Worm (Caenorhabditis elegans) whole organism, early embryonic: Measurements from ENCODE around the gene C27H5.6.

Experiments
- B0310.2 ChIP-seq: sonication (generic microtip); optimal IDR thresholded peaks from 2 replicates; lab custom pipeline; 2016; ENCODE audit warnings: mild to moderate bottlenecking, missing genetic modification characterization, missing compliant biosample characterization
- F13C5.2 ChIP-seq: sonication (generic microtip); optimal IDR thresholded peaks from 2 replicates; lab custom pipeline; 2017; ENCODE audit warnings: mild to moderate bottlenecking, missing genetic modification characterization, inconsistent platforms, missing compliant biosample characterization
- aly-1 ChIP-seq: sonication (generic microtip); optimal IDR thresholded peaks from 2 replicates; lab custom pipeline; 2016; ENCODE audit warnings: missing genetic modification characterization, missing compliant biosample characterization
- ama-1 ChIP-seq: fragments of 150-350 bp; optimal IDR thresholded peaks from 2 replicates; lab custom pipeline; 2014
- ceh-13 ChIP-seq: fragments of 200-800 bp; sonication (Bioruptor generic); optimal IDR thresholded peaks from 2 replicates; lab custom pipeline; 2018; ENCODE audit warnings: mild to moderate bottlenecking, missing genetic modification characterization, missing compliant biosample characterization
- ceh-36 ChIP-seq: sonication (generic microtip); optimal IDR thresholded peaks from 2 replicates; lab custom pipeline; 2016; ENCODE audit warnings: missing genetic modification characterization, inconsistent platforms, missing compliant biosample characterization
- ets-7 ChIP-seq: sonication (generic microtip); optimal IDR thresholded peaks from 2 replicates; lab custom pipeline; 2016; ENCODE audit warnings: missing genotype, missing genetic modification characterization, missing compliant biosample characterization
- flt-1 ChIP-seq: fragments of 200-800 bp; sonication (Bioruptor generic); IDR thresholded peaks from 2 replicates; pipeline ENCODE4 v1.3.6; 2022; ENCODE audit warnings: missing genetic modification characterization, missing compliant biosample characterization
- hmbx-1 ChIP-seq: sonication (generic microtip); optimal IDR thresholded peaks from 2 replicates; lab custom pipeline; 2016; ENCODE audit warnings: mild to moderate bottlenecking, missing genetic modification characterization, missing compliant biosample characterization
- hmg-4 ChIP-seq: fragments of 200-800 bp; sonication (Bioruptor generic); optimal IDR thresholded peaks from 2 replicates; lab custom pipeline; 2018; ENCODE audit warnings: mild to moderate bottlenecking, missing genetic modification characterization, missing compliant biosample characterization
- hnd-1 ChIP-seq: sonication (generic microtip); optimal IDR thresholded peaks from 2 replicates; lab custom pipeline; 2016; ENCODE audit warnings: missing genetic modification characterization, missing compliant biosample characterization
- pes-1 ChIP-seq: fragments of 200-800 bp; sonication (Bioruptor generic); IDR thresholded peaks from 2 replicates; pipeline ENCODE4 v1.3.6; 2022; ENCODE audit warnings: missing genetic modification reagents, missing genetic modification characterization, missing compliant biosample characterization
- scrt-1 ChIP-seq: fragments of 200-800 bp; sonication (Bioruptor generic); IDR thresholded peaks from 2 replicates; pipeline ENCODE4 v1.3.6; 2022; ENCODE audit warnings: missing genetic modification characterization, missing compliant biosample characterization
- sea-1 ChIP-seq: fragments of 200-800 bp; sonication (Bioruptor generic); conservative IDR thresholded peaks from 2 replicates; pipeline ENCODE4 v1.3.6; 2022; ENCODE audit warnings: missing genetic modification characterization, missing compliant biosample characterization
- tbx-11 ChIP-seq: fragments of 200-800 bp; sonication (Bioruptor generic); IDR thresholded peaks from 2 replicates; pipeline ENCODE4 v1.3.6; 2022; ENCODE audit warnings: missing genetic modification characterization, missing compliant biosample characterization
- tbx-37 ChIP-seq: fragments of 200-800 bp; sonication (Bioruptor generic); conservative IDR thresholded peaks from 2 replicates; pipeline ENCODE4 v1.3.6; 2022; ENCODE audit warnings: missing genetic modification reagents, missing genetic modification characterization, missing compliant biosample characterization
- tra-4 ChIP-seq: sonication (generic microtip); optimal IDR thresholded peaks from 2 replicates; lab custom pipeline; 2017; ENCODE audit warnings: missing genetic modification characterization, missing compliant biosample characterization

Gene C27H5.6

DNA sequence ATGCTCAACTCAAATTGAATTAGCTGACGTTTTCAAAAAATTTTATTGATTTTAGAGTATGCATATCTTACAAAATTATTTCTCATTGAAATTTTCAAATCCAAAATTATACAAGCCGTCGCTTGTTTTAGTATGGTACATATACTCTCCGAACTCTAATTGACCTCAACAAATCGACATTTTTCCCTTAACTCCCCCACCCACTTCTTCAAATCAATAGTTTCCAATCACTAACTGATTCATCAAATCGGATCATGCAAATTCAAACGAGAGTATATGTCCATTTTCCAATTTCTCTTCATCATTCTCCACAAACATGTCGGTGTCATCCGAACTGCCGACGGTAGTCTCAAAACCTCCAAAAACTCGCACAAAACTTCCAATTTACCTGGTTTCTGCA is 2.1 kb upstream of the C27H5.6 start, which contains the start of gene E04F6.4:
E04F6.4 (plus strand) TSS at position 301 of the 400 bp plus-strand sequence.
- no peak for TF ChIP-seq flt-1
- TF ChIP-seq ceh-13 (GFP tag; lab: Kevin White, UChicago), result no peak
- no peak for TF ChIP-seq hmg-4 (GFP tag; lab: Kevin White, UChicago)

DNA sequence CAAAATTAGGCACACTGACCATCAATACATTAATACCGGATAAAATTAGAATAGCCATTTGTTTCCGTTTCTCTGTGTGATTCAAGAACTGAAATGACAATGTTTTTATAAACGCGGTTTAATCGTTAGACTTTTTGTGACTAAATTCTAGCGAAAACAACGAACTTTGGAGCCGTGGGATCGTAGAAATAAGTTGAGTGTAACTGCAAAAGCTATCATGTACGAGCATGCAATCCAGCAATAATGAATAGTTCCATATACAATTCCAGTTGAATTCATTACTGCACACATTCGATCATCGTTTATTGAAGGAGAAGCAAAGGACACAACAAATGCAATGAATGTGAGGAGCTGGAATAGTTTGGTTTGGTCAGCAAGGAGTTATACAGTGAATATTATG is 893 bp downstream of the C27H5.6 start:
- no peak for TF ChIP-seq tbx-11 (GFP tag; lab: Robert Waterston, UW)
- TF ChIP-seq ama-1 (lab: Kevin White, UChicago), result no peak
- no peak for TF ChIP-seq scrt-1 (GFP tag; lab: Robert Waterston, UW)
- TF ChIP-seq ceh-13 (GFP tag; lab: Kevin White, UChicago), result no peak
- TF ChIP-seq tbx-37 (GFP tag; lab: Robert Waterston, UW), result no peak
- TF ChIP-seq ceh-36 (tag; lab: Kevin White, UChicago), result no peak
- no peak for TF ChIP-seq F13C5.2 (tag; lab: Kevin White, UChicago)
- no peak for TF ChIP-seq flt-1
- TF ChIP-seq ets-7, result no peak

DNA sequence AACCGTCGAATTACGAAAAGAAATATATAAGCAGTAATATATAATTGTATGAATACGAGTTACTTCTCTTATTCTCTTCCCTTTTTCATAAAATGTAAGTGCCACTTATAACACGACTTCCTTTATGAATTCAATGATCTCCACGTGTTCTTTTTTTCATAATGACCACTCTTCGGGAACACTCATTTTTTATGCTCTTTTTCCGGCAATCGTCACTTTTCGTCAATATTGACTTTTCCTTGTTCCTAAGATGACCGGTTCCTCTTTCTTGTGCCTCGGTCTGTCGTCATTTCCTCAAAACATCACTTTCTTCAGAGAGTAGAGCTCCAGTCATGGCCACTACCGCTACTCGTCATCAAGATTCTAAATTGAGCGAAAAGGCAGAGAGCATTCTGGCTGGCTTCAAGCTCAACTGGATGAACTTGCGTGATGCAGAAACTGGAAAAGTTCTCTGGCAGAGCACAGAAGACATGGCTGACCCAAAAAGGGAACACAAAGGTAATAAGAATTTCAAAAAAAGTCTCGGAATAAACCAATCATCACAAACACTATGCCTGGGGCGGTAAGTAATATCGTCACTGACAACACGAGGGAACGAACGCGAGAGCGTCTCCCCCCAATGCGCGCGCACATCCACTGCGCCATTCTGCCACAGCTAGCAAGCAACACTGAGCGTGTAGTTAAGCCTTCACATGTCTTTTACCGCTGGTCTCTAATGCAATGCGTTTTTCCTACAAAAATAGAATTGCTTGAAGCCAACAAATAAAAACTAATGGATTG is 3.3 kb downstream of the C27H5.6 start, which contains the start of gene pdl-1:
pdl-1 (plus strand) TSS at position 309 of the 780 bp plus-strand sequence.
- TF ChIP-seq pes-1 (GFP tag; lab: Robert Waterston, UW), result peak; percentile 97
- peak; percentile 94 for TF ChIP-seq ceh-36 (tag; lab: Kevin White, UChicago)
- TF ChIP-seq tbx-11 (GFP tag; lab: Robert Waterston, UW), result peak; percentile 94
- peak; percentile 87 for TF ChIP-seq ets-7
- peak; percentile 89 for TF ChIP-seq B0310.2
- TF ChIP-seq flt-1, result peak; percentile 97
- no peak for TF ChIP-seq ama-1 (lab: Kevin White, UChicago)
- TF ChIP-seq sea-1, result peak; percentile 96
- peak; percentile 95 for TF ChIP-seq ceh-13 (GFP tag; lab: Kevin White, UChicago)
- peak; percentile 97 for TF ChIP-seq scrt-1 (GFP tag; lab: Robert Waterston, UW)
- peak; percentile 84 for TF ChIP-seq tra-4
- peak; percentile 90 for TF ChIP-seq hnd-1 (tag; lab: Kevin White, UChicago)
- TF ChIP-seq hmg-4 (GFP tag; lab: Kevin White, UChicago), result peak; percentile 97
- peak; percentile 76 for TF ChIP-seq hmbx-1 (tag; lab: Kevin White, UChicago)
- TF ChIP-seq F13C5.2 (tag; lab: Kevin White, UChicago), result peak; percentile 96
- TF ChIP-seq aly-1 (tag; lab: Kevin White, UChicago), result peak; percentile 96
- TF ChIP-seq tbx-37 (GFP tag; lab: Robert Waterston, UW), result peak; percentile 92

DNA sequence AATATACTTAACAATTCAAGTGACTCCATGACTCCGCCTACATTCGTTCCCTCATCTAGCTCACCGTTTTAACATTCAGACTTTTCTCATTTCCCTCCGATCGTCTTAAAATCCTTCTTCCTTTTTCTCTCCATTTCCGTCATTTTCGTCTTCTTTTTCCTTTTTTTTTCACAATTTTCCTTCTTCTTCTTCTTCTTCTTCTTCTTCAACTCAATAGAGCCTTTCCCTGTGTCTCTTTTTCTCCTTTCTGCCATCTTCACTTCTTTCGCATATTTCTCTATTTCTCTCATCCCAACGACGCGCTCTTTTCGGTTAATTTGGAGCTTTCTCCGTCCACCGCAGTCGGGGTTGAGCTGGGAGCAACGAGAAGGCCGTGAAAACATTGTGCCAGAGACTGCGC is 4.4 kb downstream of the C27H5.6 start:
- TF ChIP-seq hnd-1 (tag; lab: Kevin White, UChicago) (no peak), ets-7 (no peak), tbx-37 (GFP tag; lab: Robert Waterston, UW) (no peak), F13C5.2 (tag; lab: Kevin White, UChicago) (no peak), hmbx-1 (tag; lab: Kevin White, UChicago) (no peak), ama-1 (lab: Kevin White, UChicago) (no peak), flt-1 (no peak), tra-4 (no peak), hmg-4 (GFP tag; lab: Kevin White, UChicago) (no peak)

DNA sequence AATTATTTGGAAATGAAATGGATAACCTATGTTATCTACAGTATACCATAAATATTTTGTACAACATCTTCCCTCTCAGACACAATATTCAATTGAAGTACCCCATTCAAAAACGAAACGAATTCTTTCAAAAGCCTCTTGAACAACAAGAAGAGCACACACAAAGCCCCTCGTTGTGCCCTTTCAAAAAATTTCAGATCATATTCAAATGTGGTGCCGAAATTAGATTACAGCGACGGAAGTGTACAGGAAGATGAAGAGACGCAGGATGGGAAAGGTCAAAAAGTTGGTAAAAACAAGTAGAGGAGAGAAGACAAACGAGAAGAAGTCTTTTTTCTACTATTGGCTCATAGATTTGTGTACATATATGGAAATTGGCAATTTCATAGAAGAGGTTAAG is 10.9 kb downstream of the C27H5.6 start:
- TF ChIP-seq tbx-11 (GFP tag; lab: Robert Waterston, UW) (no peak), sea-1 (no peak), aly-1 (tag; lab: Kevin White, UChicago) (no peak), flt-1 (no peak), ets-7 (no peak), ama-1 (lab: Kevin White, UChicago) (no peak), ceh-13 (GFP tag; lab: Kevin White, UChicago) (no peak), hmg-4 (GFP tag; lab: Kevin White, UChicago) (no peak), pes-1 (GFP tag; lab: Robert Waterston, UW) (no peak)

DNA sequence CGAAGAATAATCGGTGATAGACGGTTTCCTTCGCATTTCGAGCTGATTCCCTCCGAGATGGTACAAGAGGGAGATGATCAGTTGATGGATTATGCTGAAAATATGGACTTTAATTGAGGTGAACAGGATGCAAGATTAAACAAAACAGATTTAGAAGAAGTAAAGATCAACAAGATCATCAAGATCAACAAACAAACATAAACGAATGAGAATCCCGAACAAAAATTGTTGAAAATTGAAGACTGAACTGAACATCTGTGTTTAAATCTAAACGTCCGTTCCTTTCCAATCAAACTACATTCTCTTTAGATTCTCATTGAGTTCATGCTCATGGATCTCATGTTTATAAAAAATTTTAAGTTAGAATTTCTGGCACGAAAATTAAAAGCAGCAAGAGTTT is 12.2 kb downstream of the C27H5.6 start, which contains the start of gene glc-4:
glc-4 (minus strand) TSS at position 101 of the 400 bp plus-strand sequence.
- TF ChIP-seq sea-1 (no peak), flt-1 (no peak), tbx-11 (GFP tag; lab: Robert Waterston, UW) (no peak), ama-1 (lab: Kevin White, UChicago) (no peak), hnd-1 (tag; lab: Kevin White, UChicago) (no peak), ceh-13 (GFP tag; lab: Kevin White, UChicago) (no peak), tra-4 (no peak), B0310.2 (no peak), ceh-36 (tag; lab: Kevin White, UChicago) (no peak), tbx-37 (GFP tag; lab: Robert Waterston, UW) (no peak)

DNA sequence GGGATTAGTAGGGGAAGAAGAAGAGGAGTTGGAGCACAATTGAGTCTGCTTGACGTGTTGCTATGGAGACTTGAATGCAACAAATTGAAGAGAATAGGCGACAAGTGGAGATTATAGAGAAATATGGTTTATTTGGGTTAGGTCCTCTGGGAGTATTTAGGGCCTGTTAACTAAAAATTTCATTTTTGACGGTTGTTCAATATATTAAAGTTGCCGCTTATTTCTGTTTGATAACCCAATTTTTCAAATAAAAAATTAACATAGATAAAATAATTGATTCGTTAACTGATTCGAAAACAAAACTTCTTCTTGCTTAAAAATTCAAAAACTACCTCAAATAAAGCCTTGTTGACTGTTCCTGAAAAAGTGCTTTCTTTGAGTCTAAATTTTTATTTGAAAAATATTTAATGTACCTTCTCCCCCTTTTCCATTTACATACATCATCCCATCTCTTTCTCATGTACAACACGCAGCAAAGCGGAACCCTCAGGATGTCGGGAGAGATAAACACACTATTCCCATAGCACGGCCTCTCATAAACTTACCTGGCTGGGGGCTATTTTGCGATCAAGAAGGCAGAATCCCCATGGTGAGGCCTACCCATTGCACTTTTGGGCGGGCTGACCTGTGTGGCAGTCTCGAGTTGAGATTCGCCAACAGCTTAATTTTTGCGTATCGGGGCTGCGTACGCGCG is 15.6 kb downstream of the C27H5.6 start, which contains the start of gene dyf-13:
dyf-13 (minus strand) TSS at position 51 of the 694 bp plus-strand sequence.
- TF ChIP-seq pes-1 (GFP tag; lab: Robert Waterston, UW) (no peak), ceh-36 (tag; lab: Kevin White, UChicago) (no peak), sea-1 (no peak), tra-4 (no peak), aly-1 (tag; lab: Kevin White, UChicago) (no peak), ceh-13 (GFP tag; lab: Kevin White, UChicago) (no peak), tbx-37 (GFP tag; lab: Robert Waterston, UW) (no peak), tbx-11 (GFP tag; lab: Robert Waterston, UW) (no peak), F13C5.2 (tag; lab: Kevin White, UChicago) (no peak)
